Fruit fly (Drosophila melanogaster): ENCODE results near the gene CARPB.

DNA sequence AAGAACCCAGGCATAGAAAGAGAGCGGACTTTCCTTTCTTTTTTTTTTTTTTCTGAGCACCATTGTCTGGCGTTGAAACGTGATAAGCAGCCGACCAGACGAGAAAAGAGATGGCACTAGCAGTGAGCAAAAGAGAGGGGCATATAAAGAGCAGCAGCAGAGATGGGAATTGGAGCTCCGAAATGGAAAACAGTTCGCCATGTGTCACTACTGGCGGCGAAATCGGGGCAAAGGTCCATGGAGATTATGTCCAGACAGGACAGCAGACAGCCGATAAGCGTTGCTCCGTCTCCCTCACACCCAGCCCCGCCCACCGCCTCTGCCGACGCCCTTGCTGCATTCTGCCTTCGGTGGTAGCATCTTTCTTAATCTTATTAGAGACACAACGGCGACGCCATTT lies 50.0 kb downstream of the CARPB start:
- TF ChIP-seq sage (GFP tag; optimal IDR thresholded peaks at IDR 0.05) (no peak), Sp1 (GFP tag; optimal IDR thresholded peaks at IDR 0.05) (no peak), tai (GFP tag; optimal IDR thresholded peaks at IDR 0.05) (no peak), OdsH (GFP tag; optimal IDR thresholded peaks at IDR 0.05) (no peak), usp (GFP tag; optimal IDR thresholded peaks at IDR 0.05) (no peak), HLH106 (tag; optimal IDR thresholded peaks at IDR 0.05) (no peak), fru (GFP tag; optimal IDR thresholded peaks at IDR 0.05) (no peak), ey (GFP tag; optimal IDR thresholded peaks at IDR 0.05) (no peak), Rel (GFP tag; optimal IDR thresholded peaks at IDR 0.05) (no peak), Rel (tag; optimal IDR thresholded peaks at IDR 0.05) (no peak), CrebA (GFP tag; optimal IDR thresholded peaks at IDR 0.05; ENCODE audit: borderline replicate concordance) (no peak), Myc (optimal IDR thresholded peaks at IDR 0.05) (no peak), Abd-B (GFP tag; optimal IDR thresholded peaks at IDR 0.05) (no peak), Dif (GFP tag; optimal IDR thresholded peaks at IDR 0.05; ENCODE audit: partially characterized antibody) (no peak)
